Fruit fly (Drosophila melanogaster) whole organism, wandering third instar larva: ENCODE results near the gene CG13390.

Source experiments
- Abd-B ChIP-seq: fragments of >200 bp; optimal IDR thresholded peaks from 2 replicates; lab custom pipeline; 2017; ENCODE audit warnings: missing biosample characterization, missing genetic modification characterization
- CG32264 ChIP-seq: fragments of 200-800 bp; sonication (Bioruptor generic); optimal IDR thresholded peaks from 2 replicates; lab custom pipeline; 2016; ENCODE audit warnings: missing biosample characterization, missing genetic modification characterization
- CrebA ChIP-seq: fragments of 200-800 bp; sonication (Bioruptor generic); optimal IDR thresholded peaks from 2 replicates; lab custom pipeline; 2016; ENCODE audit warnings: missing biosample characterization, mild to moderate bottlenecking, missing genetic modification characterization, borderline replicate concordance
- Dif ChIP-seq: fragments of 200-275, 200-300 bp; sonication (Bioruptor generic); optimal IDR thresholded peaks from 2 replicates; lab custom pipeline; 2018; ENCODE audit warnings: missing biosample characterization, missing genetic modification characterization; ENCODE audit not compliant: partially characterized antibody
- GATAd ChIP-seq: sonication (Bioruptor generic); optimal IDR thresholded peaks from 2 replicates; lab custom pipeline; 2016; ENCODE audit warnings: missing biosample characterization, missing genetic modification characterization
- HLH106 ChIP-seq: fragments of 200-800 bp; optimal IDR thresholded peaks from 3 replicates; lab custom pipeline; 2019; ENCODE audit warnings: missing biosample characterization, mild to moderate bottlenecking, missing genetic modification characterization, moderate library complexity
- Hnf4 ChIP-seq: fragments of 200-800 bp; sonication (Bioruptor generic); optimal IDR thresholded peaks from 2 replicates; lab custom pipeline; 2016; ENCODE audit warnings: missing biosample characterization, mild to moderate bottlenecking, missing genetic modification characterization
- Hr78 ChIP-seq: fragments of >200 bp; optimal IDR thresholded peaks from 2 replicates; lab custom pipeline; 2017; ENCODE audit warnings: missing biosample characterization, missing genetic modification characterization
- Hr83 ChIP-seq: fragments of 200-300 bp; sonication (Bioruptor generic); optimal IDR thresholded peaks from 2 replicates; lab custom pipeline; 2016; ENCODE audit warnings: missing biosample characterization, mild to moderate bottlenecking, missing genetic modification characterization, moderate library complexity; ENCODE audit not compliant: poor library complexity, severe bottlenecking
- Jra ChIP-seq: sonication (Bioruptor generic); optimal IDR thresholded peaks from 2 replicates; lab custom pipeline; 2016; ENCODE audit warnings: missing biosample characterization, missing genetic modification characterization
- Mio ChIP-seq: sonication (Bioruptor generic); optimal IDR thresholded peaks from 2 replicates; lab custom pipeline; 2016; ENCODE audit warnings: missing biosample characterization, missing genetic modification characterization
- Myc ChIP-seq: fragments of >200 bp; optimal IDR thresholded peaks from 2 replicates; lab custom pipeline; 2017
- N ChIP-seq: fragments of >200 bp; optimal IDR thresholded peaks from 2 replicates; lab custom pipeline; 2018; ENCODE audit warnings: missing biosample characterization, missing external identifiers, missing genetic modification characterization
- Sp1 ChIP-seq: fragments of 200-800 bp; sonication (Bioruptor generic); optimal IDR thresholded peaks from 3 replicates; lab custom pipeline; 2019; ENCODE audit warnings: missing biosample characterization, mild to moderate bottlenecking, missing genetic modification characterization, moderate library complexity
- Vsx2 ChIP-seq: fragments of 200-300, 225-300 bp; sonication (Bioruptor generic); optimal IDR thresholded peaks from 2 replicates; lab custom pipeline; 2018; ENCODE audit warnings: missing biosample characterization, missing genetic modification characterization; ENCODE audit not compliant: partially characterized antibody
- br ChIP-seq: fragments of 200-800 bp; sonication (Bioruptor generic); optimal IDR thresholded peaks from 2 replicates; lab custom pipeline; 2016; ENCODE audit warnings: missing biosample characterization, missing genetic modification characterization
- brk ChIP-seq: fragments of 200-800 bp; sonication (Bioruptor generic); optimal IDR thresholded peaks from 2 replicates; lab custom pipeline; 2016; ENCODE audit warnings: missing biosample characterization, mild to moderate bottlenecking, missing genetic modification characterization
- dsf ChIP-seq: sonication (Bioruptor generic); optimal IDR thresholded peaks from 2 replicates; lab custom pipeline; 2016; ENCODE audit warnings: missing biosample characterization, missing genetic modification characterization, borderline replicate concordance
- ey ChIP-seq: fragments of 200-800 bp; sonication (Bioruptor generic); optimal IDR thresholded peaks from 2 replicates; lab custom pipeline; 2016; ENCODE audit warnings: missing biosample characterization, missing genetic modification characterization
- foxo ChIP-seq, 2 experiments: fragments of 200-800 bp; sonication (Bioruptor generic); optimal IDR thresholded peaks; 2 replicates in 1 of 2; 3 replicates in 1 of 2; lab custom pipeline; 2016 to 2017; ENCODE audit warnings: missing biosample characterization in 2 of 2, missing genetic modification characterization in 2 of 2
- fru ChIP-seq: fragments of 200-800 bp; sonication (Bioruptor generic); optimal IDR thresholded peaks from 3 replicates; lab custom pipeline; 2016; ENCODE audit warnings: missing biosample characterization, mild to moderate bottlenecking, missing genetic modification characterization
- h ChIP-seq: fragments of 200-800 bp; sonication (Bioruptor generic); optimal IDR thresholded peaks from 3 replicates; lab custom pipeline; 2016; ENCODE audit warnings: missing biosample characterization, mild to moderate bottlenecking, missing genetic modification characterization
- jim ChIP-seq: fragments of 175-275, 200-325 bp; sonication (Bioruptor generic); optimal IDR thresholded peaks from 2 replicates; lab custom pipeline; 2016; ENCODE audit warnings: missing biosample characterization, mild to moderate bottlenecking, missing genetic modification characterization
- lola ChIP-seq: fragments of >200 bp; optimal IDR thresholded peaks from 2 replicates; lab custom pipeline; 2017; ENCODE audit warnings: missing biosample characterization, missing genetic modification characterization
- pan ChIP-seq: fragments of >200 bp; optimal IDR thresholded peaks from 2 replicates; lab custom pipeline; 2017
- psq ChIP-seq: fragments of 200-800 bp; sonication (Bioruptor generic); optimal IDR thresholded peaks from 3 replicates; lab custom pipeline; 2017; ENCODE audit warnings: missing biosample characterization, mild to moderate bottlenecking, missing genetic modification characterization, moderate library complexity
- rgr ChIP-seq: fragments of 200-800 bp; sonication (Bioruptor generic); optimal IDR thresholded peaks from 3 replicates; lab custom pipeline; 2016; ENCODE audit warnings: missing biosample characterization, mild to moderate bottlenecking, missing genetic modification characterization
- sage ChIP-seq: fragments of 200-800 bp; sonication (Bioruptor generic); optimal IDR thresholded peaks from 2 replicates; lab custom pipeline; 2016; ENCODE audit warnings: missing biosample characterization, mild to moderate bottlenecking, missing genetic modification characterization
- sv ChIP-seq: fragments of 200-800 bp; sonication (Bioruptor generic); optimal IDR thresholded peaks from 3 replicates; lab custom pipeline; 2016; ENCODE audit warnings: missing biosample characterization, missing genetic modification characterization
- usp ChIP-seq: fragments of >200 bp; optimal IDR thresholded peaks from 2 replicates; lab custom pipeline; 2017; ENCODE audit warnings: missing biosample characterization, missing genetic modification characterization

The CG13390 gene

DNA sequence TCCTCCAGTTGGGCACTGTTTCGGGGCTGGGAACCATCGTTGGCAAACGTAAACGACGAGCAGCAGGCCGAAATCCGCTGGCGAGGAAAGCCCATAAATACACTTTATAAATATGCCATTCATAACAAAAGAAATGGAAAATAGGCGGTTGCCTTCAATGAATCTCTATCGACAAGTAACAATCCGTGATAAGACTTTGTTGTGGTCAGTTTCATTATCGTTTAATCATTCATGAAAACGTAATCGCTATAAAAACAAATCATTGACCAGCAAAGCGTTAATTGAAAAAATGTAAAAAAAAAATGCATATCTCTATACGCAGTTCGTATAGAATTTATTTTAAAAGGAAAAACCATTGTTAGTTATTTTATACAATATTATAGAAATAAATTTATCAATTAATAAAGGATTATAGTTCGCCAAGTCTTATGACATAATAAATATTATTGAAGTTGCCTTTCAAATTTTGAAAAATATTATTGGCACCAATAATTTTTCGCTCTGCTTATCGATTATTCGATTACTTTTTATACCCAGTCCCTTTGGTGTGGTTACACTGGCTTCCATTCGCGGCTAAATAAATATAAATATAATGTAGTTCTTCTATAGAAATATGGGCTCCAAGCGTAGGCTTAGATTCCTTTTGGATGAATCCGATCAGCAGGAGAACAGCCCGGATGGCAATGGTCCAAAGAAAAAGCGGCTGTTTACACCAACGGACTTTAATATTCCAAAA is 23.4 kb upstream of the CG13390 start, which contains the start of gene CG31898:
CG31898 (plus strand) TSS at position 559 of the 736 bp plus-strand sequence.
- TF ChIP-seq sage (GFP tag; lab: Kevin White, UChicago): peak; percentile 26
- TF ChIP-seq Hr78 (GFP tag; lab: Kevin White, UChicago): no peak
- no peak for TF ChIP-seq pan (lab: Kevin White, UChicago)

dm6 chr2L:8398721-8399120 is 22.1 kb upstream of the CG13390 start, which contains the start of gene CG13386:
Gene CG13386 (plus strand): TSS chr2L:8399021.
- TF ChIP-seq rgr (GFP tag; lab: Kevin White, UChicago) (no peak), N (GFP tag; lab: Kevin White, UChicago) (no peak), Mio (GFP tag; lab: Kevin White, UChicago) (no peak), Jra (no peak), h (GFP tag; lab: Kevin White, UChicago) (no peak), usp (GFP tag; lab: Kevin White, UChicago) (no peak), jim (GFP tag; lab: Kevin White, UChicago) (no peak), sage (GFP tag; lab: Kevin White, UChicago) (no peak), foxo (GFP tag; optimal IDR thresholded peaks at IDR 0.05; lab: Kevin White, UChicago) (no peak), CrebA (GFP tag; lab: Kevin White, UChicago) (no peak), brk (GFP tag; lab: Kevin White, UChicago) (no peak), ey (GFP tag; lab: Kevin White, UChicago) (no peak), lola (GFP tag; lab: Kevin White, UChicago) (no peak), sv (no peak), fru (GFP tag; lab: Kevin White, UChicago) (no peak), dsf (no peak), psq (GFP tag; lab: Kevin White, UChicago) (no peak), br (no peak), Vsx2 (GFP tag; lab: Kevin White, UChicago) (no peak)

dm6 chr2L:8395996-8396699 is 19.6 kb upstream of the CG13390 start, which contains the start of the genes Peritrophin-15a and CG13385:
Gene Peritrophin-15a (minus strand): TSS chr2L:8396096.
Gene CG13385 (plus strand): TSS chr2L:8396649.
- TF ChIP-seq Vsx2 (GFP tag; lab: Kevin White, UChicago) (no peak), Hr83 (GFP tag; lab: Kevin White, UChicago) (no peak), GATAd (GFP tag; lab: Kevin White, UChicago) (no peak), N (GFP tag; lab: Kevin White, UChicago) (no peak), CG32264 (no peak), sv (no peak), HLH106 (tag; lab: Kevin White, UChicago) (no peak), h (GFP tag; lab: Kevin White, UChicago) (no peak), Hnf4 (GFP tag; lab: Kevin White, UChicago) (no peak), ey (GFP tag; lab: Kevin White, UChicago) (no peak), Mio (GFP tag; lab: Kevin White, UChicago) (no peak), lola (GFP tag; lab: Kevin White, UChicago) (no peak), brk (GFP tag; lab: Kevin White, UChicago) (no peak), Abd-B (GFP tag; lab: Kevin White, UChicago) (no peak), fru (GFP tag; lab: Kevin White, UChicago) (no peak), dsf (no peak)
- TF ChIP-seq, all 38 proteins: peak for 0

dm6 chr2L:8394840-8395239 is 18.2 kb upstream of the CG13390 start, which contains the start of gene Peritrophin-15b:
Gene Peritrophin-15b (minus strand): TSS chr2L:8394940.
- TF ChIP-seq br: no peak
- no peak for TF ChIP-seq sv
- no peak for TF ChIP-seq Dif (GFP tag; lab: Kevin White, UChicago)
- TF ChIP-seq Sp1: no peak
- TF ChIP-seq Myc (lab: Kevin White, UChicago): no peak
